Fruit fly (Drosophila melanogaster) whole organism, embryonic: ENCODE data around the gene SPR.

Experiments used
- ATbp ChIP-seq: fragments of 200-800 bp; sonication (Bioruptor generic); optimal IDR thresholded peaks from 2 replicates; lab custom pipeline; 2017; ENCODE audit warnings: missing biosample characterization, mild to moderate bottlenecking, missing genetic modification characterization, missing genetic modification reagents
- Ada2b ChIP-seq: fragments of 200-800 bp; sonication (Bioruptor generic); IDR thresholded peaks from 2 replicates; pipeline ENCODE4 v1.3.6; 2022; ENCODE audit warnings: missing biosample characterization, missing genetic modification characterization
- B-H1 ChIP-seq: fragments of 200-800 bp; sonication (Bioruptor generic); IDR thresholded peaks from 3 replicates; pipeline ENCODE4 v1.3.6; 2022; ENCODE audit warnings: missing biosample characterization, missing genetic modification characterization
- BEAF-32 ChIP-seq: fragments of 200-800 bp; sonication (Bioruptor generic); optimal IDR thresholded peaks from 3 replicates; lab custom pipeline; 2017; ENCODE audit warnings: missing biosample characterization, missing genetic modification characterization, mild to moderate bottlenecking, moderate library complexity, missing genetic modification reagents
- Bgb ChIP-seq: fragments of 200-800 bp; sonication (Bioruptor generic); IDR thresholded peaks from 2 replicates; pipeline ENCODE4 v1.3.6; 2022; ENCODE audit warnings: missing biosample characterization, missing genetic modification characterization; ENCODE audit not compliant: partially characterized antibody
- CG10209 ChIP-seq: fragments of 200-800 bp; sonication (Bioruptor generic); optimal IDR thresholded peaks from 3 replicates; lab custom pipeline; 2017; ENCODE audit warnings: missing biosample characterization, mild to moderate bottlenecking, missing genetic modification characterization, missing genetic modification reagents
- CG10431 ChIP-seq: fragments of 200-800 bp; sonication (Bioruptor generic); optimal IDR thresholded peaks from 3 replicates; lab custom pipeline; 2018; ENCODE audit warnings: missing biosample characterization, mild to moderate bottlenecking, missing genetic modification characterization
- CG10543 ChIP-seq: fragments of 200-800 bp; sonication (Bioruptor generic); optimal IDR thresholded peaks from 3 replicates; lab custom pipeline; 2017; ENCODE audit warnings: missing biosample characterization, mild to moderate bottlenecking, missing genetic modification characterization, moderate library complexity
- CG10565 ChIP-seq: fragments of 200-800 bp; sonication (Bioruptor generic); optimal IDR thresholded peaks from 3 replicates; lab custom pipeline; 2016; ENCODE audit warnings: missing biosample characterization, mild to moderate bottlenecking, missing genetic modification characterization
- CG12769 ChIP-seq: fragments of 200-800 bp; sonication (Bioruptor generic); optimal IDR thresholded peaks from 2 replicates; lab custom pipeline; 2019; ENCODE audit warnings: missing biosample characterization, mild to moderate bottlenecking, missing genetic modification characterization, moderate library complexity
- CG13296 ChIP-seq: fragments of 200-800 bp; sonication (Bioruptor generic); optimal IDR thresholded peaks from 3 replicates; lab custom pipeline; 2018; ENCODE audit warnings: missing biosample characterization, mild to moderate bottlenecking, missing genetic modification characterization
- CG13424 ChIP-seq: fragments of 200-800 bp; sonication (Bioruptor generic); optimal IDR thresholded peaks from 2 replicates; lab custom pipeline; 2019; ENCODE audit warnings: missing biosample characterization, mild to moderate bottlenecking, missing genetic modification characterization, moderate library complexity
- CG17568 ChIP-seq: fragments of 200-800 bp; sonication (Bioruptor generic); optimal IDR thresholded peaks from 2 replicates; lab custom pipeline; 2018; ENCODE audit warnings: missing biosample characterization, mild to moderate bottlenecking, missing genetic modification characterization, moderate library complexity
- CG17612 ChIP-seq: fragments of 200-800 bp; sonication (Bioruptor generic); IDR thresholded peaks from 2 replicates; pipeline ENCODE4 v1.3.6; 2022; ENCODE audit warnings: missing biosample characterization, missing genetic modification characterization
- CG2889 ChIP-seq: fragments of 200-800 bp; sonication (Bioruptor generic); IDR thresholded peaks from 3 replicates; pipeline ENCODE4 v1.3.6; 2022; ENCODE audit warnings: missing biosample characterization, missing genetic modification characterization
- CG32772 ChIP-seq: fragments of 200-800 bp; sonication (Bioruptor generic); IDR thresholded peaks from 2 replicates; pipeline ENCODE4 v1.3.6; 2022; ENCODE audit warnings: missing biosample characterization, missing genetic modification characterization
- CG3995 ChIP-seq: fragments of 200-800 bp; sonication (Bioruptor generic); optimal IDR thresholded peaks from 3 replicates; lab custom pipeline; 2016; ENCODE audit warnings: missing biosample characterization, missing genetic modification characterization
- CG4707 ChIP-seq: fragments of 200-800 bp; sonication (Bioruptor generic); optimal IDR thresholded peaks from 2 replicates; lab custom pipeline; 2018; ENCODE audit warnings: missing biosample characterization, mild to moderate bottlenecking, missing genetic modification characterization, moderate library complexity
- CG6854 ChIP-seq: fragments of 200-800 bp; sonication (Bioruptor generic); optimal IDR thresholded peaks from 3 replicates; lab custom pipeline; 2017; ENCODE audit warnings: missing biosample characterization, mild to moderate bottlenecking, missing genetic modification characterization
- CG7271 ChIP-seq: fragments of 200-800 bp; sonication (Bioruptor generic); optimal IDR thresholded peaks from 2 replicates; lab custom pipeline; 2018; ENCODE audit warnings: missing biosample characterization, mild to moderate bottlenecking, missing genetic modification characterization, moderate library complexity
- CG8924 ChIP-seq: fragments of 200-800 bp; optimal IDR thresholded peaks from 3 replicates; lab custom pipeline; 2019; ENCODE audit warnings: missing biosample characterization, mild to moderate bottlenecking, missing genetic modification characterization, moderate library complexity
- CG9932 ChIP-seq: fragments of 200-800 bp; sonication (Bioruptor generic); IDR thresholded peaks from 2 replicates; pipeline ENCODE4 v1.3.6; 2022; ENCODE audit warnings: missing biosample characterization, missing genetic modification characterization
- Dp ChIP-seq: fragments of 200-800 bp; sonication (Bioruptor generic); optimal IDR thresholded peaks from 2 replicates; lab custom pipeline; 2018; ENCODE audit warnings: missing biosample characterization, mild to moderate bottlenecking, missing genetic modification characterization, moderate library complexity
- Elba2 ChIP-seq: fragments of 200-800 bp; sonication (Bioruptor generic); optimal IDR thresholded peaks from 3 replicates; lab custom pipeline; 2016; ENCODE audit warnings: missing biosample characterization, missing genetic modification characterization
- Fer3 ChIP-seq: fragments of 200-800 bp; sonication (Bioruptor generic); optimal IDR thresholded peaks from 2 replicates; lab custom pipeline; 2018; ENCODE audit warnings: missing biosample characterization, mild to moderate bottlenecking, missing genetic modification characterization, moderate library complexity
- Nf-YA ChIP-seq: fragments of 200-800 bp; sonication (Bioruptor generic); IDR thresholded peaks from 2 replicates; pipeline ENCODE4 v1.3.6; 2022; ENCODE audit warnings: missing biosample characterization, missing genetic modification characterization
- Oli ChIP-seq: fragments of 200-800 bp; sonication (Bioruptor generic); optimal IDR thresholded peaks from 2 replicates; lab custom pipeline; 2018; ENCODE audit warnings: missing biosample characterization, mild to moderate bottlenecking, missing genetic modification characterization, moderate library complexity
- Sry-β ChIP-seq: fragments of 200-800 bp; sonication (Bioruptor generic); optimal IDR thresholded peaks from 2 replicates; lab custom pipeline; 2018; ENCODE audit warnings: missing biosample characterization, mild to moderate bottlenecking, missing genetic modification characterization, moderate library complexity
- ac ChIP-seq: fragments of 200-800 bp; sonication (Bioruptor generic); optimal IDR thresholded peaks from 3 replicates; lab custom pipeline; 2017; ENCODE audit warnings: missing biosample characterization, mild to moderate bottlenecking, missing genetic modification characterization
- cas ChIP-seq: fragments of 200-800 bp; sonication (Bioruptor generic); IDR thresholded peaks from 2 replicates; pipeline ENCODE4 v1.3.6; 2022; ENCODE audit warnings: missing biosample characterization, missing genetic modification characterization
- cato ChIP-seq: fragments of 200-800 bp; sonication (Bioruptor generic); optimal IDR thresholded peaks from 2 replicates; lab custom pipeline; 2016; ENCODE audit warnings: missing biosample characterization, missing genetic modification characterization, borderline replicate concordance
- dpn ChIP-seq, 2 experiments: fragments of 200-800 bp; sonication (Bioruptor generic); optimal IDR thresholded peaks; 3 replicates each; lab custom pipeline; 2016; ENCODE audit warnings: missing biosample characterization in 2 of 2, missing genetic modification characterization in 2 of 2
- esg ChIP-seq: fragments of 200-800 bp; sonication (Bioruptor generic); conservative IDR thresholded peaks from 2 replicates; pipeline ENCODE4 v1.3.6; 2022; ENCODE audit warnings: missing biosample characterization, missing genetic modification characterization
- jing ChIP-seq: fragments of 200-800 bp; sonication (Bioruptor generic); optimal IDR thresholded peaks from 2 replicates; lab custom pipeline; 2018; ENCODE audit warnings: missing biosample characterization, mild to moderate bottlenecking, missing genetic modification characterization
- mam ChIP-seq: fragments of 200-800 bp; sonication (Bioruptor generic); optimal IDR thresholded peaks from 3 replicates; lab custom pipeline; 2016; ENCODE audit warnings: missing biosample characterization, missing genetic modification characterization
- odd ChIP-seq: fragments of 200-800 bp; sonication (Bioruptor generic); optimal IDR thresholded peaks from 2 replicates; lab custom pipeline; 2017; ENCODE audit warnings: missing biosample characterization, mild to moderate bottlenecking, missing genetic modification characterization
- p53 ChIP-seq: fragments of 200-800 bp; sonication (Bioruptor generic); optimal IDR thresholded peaks from 2 replicates; lab custom pipeline; 2016; ENCODE audit warnings: missing biosample characterization, missing genetic modification characterization
- seq ChIP-seq: fragments of 200-800 bp; sonication (Bioruptor generic); IDR thresholded peaks from 2 replicates; pipeline ENCODE4 v1.3.6; 2022; ENCODE audit warnings: missing biosample characterization, missing genetic modification characterization
- shn ChIP-seq: fragments of 200-800 bp; sonication (Bioruptor generic); optimal IDR thresholded peaks from 3 replicates; lab custom pipeline; 2016; ENCODE audit warnings: missing biosample characterization, missing genetic modification characterization
- sna ChIP-seq: fragments of 200-800 bp; sonication (Bioruptor generic); IDR thresholded peaks from 2 replicates; pipeline ENCODE4 v1.3.6; 2022; ENCODE audit warnings: missing biosample characterization, missing genetic modification characterization; ENCODE audit not compliant: partially characterized antibody
- so ChIP-seq: fragments of 200-800 bp; sonication (Bioruptor generic); IDR thresholded peaks from 3 replicates; pipeline ENCODE4 v1.3.6; 2022; ENCODE audit warnings: missing biosample characterization, missing genetic modification characterization
- sqz ChIP-seq: fragments of 200-800 bp; sonication (Bioruptor generic); optimal IDR thresholded peaks from 3 replicates; lab custom pipeline; 2018; ENCODE audit warnings: missing biosample characterization, mild to moderate bottlenecking, missing genetic modification characterization
- sr ChIP-seq: fragments of 200-800 bp; sonication (Bioruptor generic); IDR thresholded peaks from 3 replicates; pipeline ENCODE4 v1.3.6; 2022; ENCODE audit warnings: missing biosample characterization, missing genetic modification characterization
- stc ChIP-seq: fragments of 200-800 bp; sonication (Bioruptor generic); IDR thresholded peaks from 2 replicates; pipeline ENCODE4 v1.3.6; 2022; ENCODE audit warnings: missing biosample characterization, missing genetic modification characterization
- toy ChIP-seq: fragments of 200-800 bp; sonication (Bioruptor generic); IDR thresholded peaks from 2 replicates; pipeline ENCODE4 v1.3.6; 2022; ENCODE audit warnings: missing biosample characterization, missing genetic modification characterization
- trh ChIP-seq: fragments of 200-800 bp; sonication (Bioruptor generic); optimal IDR thresholded peaks from 2 replicates; lab custom pipeline; 2016; ENCODE audit warnings: missing biosample characterization, missing genetic modification characterization
- unc-4 ChIP-seq: fragments of 200-800 bp; sonication (Bioruptor generic); IDR thresholded peaks from 2 replicates; pipeline ENCODE4 v1.3.6; 2022; ENCODE audit warnings: missing biosample characterization, missing genetic modification characterization; ENCODE audit not compliant: partially characterized antibody
- wek ChIP-seq: fragments of 200-800 bp; sonication (Bioruptor generic); optimal IDR thresholded peaks from 3 replicates; lab custom pipeline; 2018; ENCODE audit warnings: missing biosample characterization, mild to moderate bottlenecking, missing genetic modification characterization, moderate library complexity

Gene SPR

DNA sequence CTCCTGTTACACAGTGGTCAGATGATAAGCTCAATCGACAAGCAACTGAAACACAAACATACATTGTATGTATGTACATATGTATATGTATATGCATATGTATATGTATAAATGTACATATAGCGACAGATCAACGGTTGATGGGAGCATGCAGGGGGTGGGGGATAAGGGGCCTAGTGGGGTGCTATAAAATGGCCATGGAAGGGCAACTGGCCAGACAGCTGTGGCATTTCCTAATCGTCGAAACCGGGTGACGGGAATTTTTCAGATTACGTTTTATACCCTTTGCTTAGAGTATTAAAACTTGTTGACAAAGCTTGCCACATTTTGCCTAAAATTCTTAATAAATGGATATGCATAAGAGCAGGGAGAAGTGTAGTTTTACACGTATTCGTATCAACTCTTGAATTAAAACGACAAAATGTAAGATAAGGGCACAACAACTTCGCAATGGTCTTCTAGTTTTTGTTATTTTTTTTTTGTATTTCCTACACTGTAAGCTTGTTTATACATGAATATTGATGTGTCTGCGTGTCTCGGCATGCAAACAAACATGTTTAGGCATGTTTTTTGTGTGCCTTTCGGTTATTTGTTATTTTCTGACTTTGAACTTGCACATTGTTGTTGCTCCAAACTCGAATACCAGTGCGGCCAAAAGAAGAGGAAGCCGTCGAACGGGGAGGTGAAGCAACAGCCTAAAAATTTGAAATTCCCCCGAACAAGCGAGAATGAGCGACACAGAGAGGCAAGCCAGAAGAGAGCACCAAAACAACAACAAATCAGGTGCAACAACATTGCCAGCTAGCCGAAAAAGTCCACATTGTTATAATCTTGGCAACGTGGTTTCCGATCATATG, 27.2 kb upstream of the SPR start (continued):
- TF ChIP-seq ac (GFP tag; lab: Kevin White, UChicago) (no peak), p53 (GFP tag; lab: Kevin White, UChicago) (peak; percentile 97), Nf-YA (peak; percentile 53), CG3995 (GFP tag; lab: Kevin White, UChicago) (no peak), CG13296 (GFP tag; lab: Kevin White, UChicago) (peak; percentile 68), unc-4 (GFP tag; lab: Robert Waterston, UW) (no peak), CG6854 (peak; percentile 50), wek (peak; percentile 1), CG13424 (peak; percentile 83), BEAF-32 (GFP tag; lab: Kevin White, UChicago) (no peak), Oli (tag; lab: Kevin White, UChicago) (peak; percentile 82), Sry-β (GFP tag; lab: Kevin White, UChicago) (no peak), CG10543 (peak; percentile 63), CG10209 (GFP tag; lab: Kevin White, UChicago) (peak; percentile 80), CG10565 (GFP tag; lab: Kevin White, UChicago) (no peak), CG8924 (tag; lab: Kevin White, UChicago) (peak; percentile 49), CG4707 (peak; percentile 59), dpn (GFP tag; optimal IDR thresholded peaks at IDR 0.05; lab: Kevin White, UChicago) (peak; percentile 69 to 76), jing (GFP tag; lab: Kevin White, UChicago) (no peak), Ada2b (GFP tag; lab: Robert Waterston, UW) (peak; percentile 79), sna (GFP tag; lab: Robert Waterston, UW) (no peak), CG32772 (GFP tag; lab: Robert Waterston, UW) (peak; percentile 74), mam (GFP tag; lab: Kevin White, UChicago) (peak; percentile 84), CG2889 (GFP tag; lab: Robert Waterston, UW) (no peak; the same call in 2 of the 3 replicates), Fer3 (tag; lab: Kevin White, UChicago) (peak; percentile 69), ATbp (GFP tag; lab: Kevin White, UChicago) (peak; percentile 74), stc (GFP tag; lab: Robert Waterston, UW) (peak; percentile 81), so (GFP tag; lab: Robert Waterston, UW) (peak; percentile 75; the same call in 1 of the 3 replicates), toy (GFP tag; lab: Robert Waterston, UW) (no peak), Bgb (no peak), CG12769 (tag; lab: Kevin White, UChicago) (peak; percentile 87), odd (GFP tag; lab: Kevin White, UChicago) (peak; percentile 66), cas (GFP tag; lab: Robert Waterston, UW) (0 out of 2 replicates have a peak, but pooled peaks have one; percentile 23), CG9932 (GFP tag; lab: Robert Waterston, UW) (peak; percentile 77), CG17612 (GFP tag; lab: Robert Waterston, UW) (no peak; the same call in 1 of the 2 replicates), B-H1 (GFP tag; lab: Robert Waterston, UW) (peak; percentile 73), CG17568 (GFP tag; lab: Kevin White, UChicago) (peak; percentile 48), Elba2 (no peak), shn (GFP tag; lab: Kevin White, UChicago) (peak; percentile 58), trh (no peak), CG7271 (tag; lab: Kevin White, UChicago) (no peak), Dp (GFP tag; lab: Kevin White, UChicago) (no peak), cato (GFP tag; lab: Kevin White, UChicago) (no peak), esg (peak; percentile 85), CG10431 (GFP tag; lab: Kevin White, UChicago) (no peak), seq (GFP tag; lab: Robert Waterston, UW) (peak; percentile 83), sr (GFP tag; lab: Robert Waterston, UW) (peak; percentile 40; the same call in 1 of the 3 replicates), sqz (GFP tag; lab: Kevin White, UChicago) (peak; percentile 86)
